Fruit fly (Drosophila melanogaster) whole organism, prepupa: Measurements from ENCODE around the gene Cyp312a1.

Experiments
- Blimp-1 ChIP-seq: fragments of 200-800 bp; sonication (Bioruptor generic); optimal IDR thresholded peaks from 3 replicates; lab custom pipeline; 2017; ENCODE audit warnings: missing biosample characterization, missing genetic modification characterization, mild to moderate bottlenecking, moderate library complexity, missing genetic modification reagents
- CG10631 ChIP-seq: fragments of 200-800 bp; sonication (Bioruptor generic); optimal IDR thresholded peaks from 2 replicates; lab custom pipeline; 2016; ENCODE audit warnings: missing biosample characterization, missing genetic modification characterization
- CG10669 ChIP-seq: fragments of 200-800 bp; sonication (Bioruptor generic); optimal IDR thresholded peaks from 3 replicates; lab custom pipeline; 2018; ENCODE audit warnings: missing biosample characterization, mild to moderate bottlenecking, missing genetic modification characterization, moderate library complexity
- CG11294 ChIP-seq: fragments of 200-800 bp; sonication (Bioruptor generic); IDR thresholded peaks from 2 replicates; pipeline ENCODE4 v1.3.6; 2022; ENCODE audit warnings: missing biosample characterization, missing genetic modification characterization
- CG11762 ChIP-seq: fragments of 200-800 bp; sonication (Bioruptor generic); optimal IDR thresholded peaks from 3 replicates; lab custom pipeline; 2016; ENCODE audit warnings: missing biosample characterization, missing genetic modification characterization; ENCODE audit not compliant: insufficient read depth
- CG11902 ChIP-seq: fragments of 200-800 bp; sonication (Bioruptor generic); optimal IDR thresholded peaks from 3 replicates; lab custom pipeline; 2016; ENCODE audit warnings: missing biosample characterization, missing genetic modification characterization
- CG15336 ChIP-seq: fragments of 200-800 bp; sonication (Bioruptor generic); IDR thresholded peaks from 2 replicates; pipeline ENCODE4 v1.3.6; 2022; ENCODE audit warnings: missing biosample characterization, missing genetic modification characterization
- CG16779 ChIP-seq: fragments of 200-800 bp; sonication (Bioruptor generic); optimal IDR thresholded peaks from 3 replicates; lab custom pipeline; 2017; ENCODE audit warnings: missing biosample characterization, mild to moderate bottlenecking, missing genetic modification characterization
- CG3032 ChIP-seq: fragments of 200-800 bp; optimal IDR thresholded peaks from 2 replicates; lab custom pipeline; 2019; ENCODE audit warnings: missing biosample characterization, mild to moderate bottlenecking, missing genetic modification characterization, moderate library complexity
- CG31627 ChIP-seq: fragments of 200-800 bp; sonication (Bioruptor generic); optimal IDR thresholded peaks from 3 replicates; lab custom pipeline; 2016; ENCODE audit warnings: missing biosample characterization, missing genetic modification characterization
- CG32006 ChIP-seq: fragments of 200-800 bp; sonication (Bioruptor generic); optimal IDR thresholded peaks from 3 replicates; lab custom pipeline; 2017; ENCODE audit warnings: missing biosample characterization, mild to moderate bottlenecking, missing genetic modification characterization
- CG34406 ChIP-seq: fragments of 200-800 bp; sonication (Bioruptor generic); optimal IDR thresholded peaks from 3 replicates; lab custom pipeline; 2016; ENCODE audit warnings: missing biosample characterization, missing genetic modification characterization
- CG4318 ChIP-seq: fragments of 200-800 bp; sonication (Bioruptor generic); optimal IDR thresholded peaks from 3 replicates; lab custom pipeline; 2017; ENCODE audit warnings: missing biosample characterization, mild to moderate bottlenecking, missing genetic modification characterization
- CG6163 ChIP-seq: fragments of 200-800 bp; sonication (Bioruptor generic); IDR thresholded peaks from 3 replicates; pipeline ENCODE4 v1.3.6; 2022; ENCODE audit warnings: missing biosample characterization, missing genetic modification characterization
- CG6276 ChIP-seq: fragments of 200-800 bp; sonication (Bioruptor generic); optimal IDR thresholded peaks from 2 replicates; lab custom pipeline; 2017; ENCODE audit warnings: missing biosample characterization, mild to moderate bottlenecking, missing genetic modification characterization
- CG6792 ChIP-seq: fragments of 200-800 bp; sonication (Bioruptor generic); optimal IDR thresholded peaks from 3 replicates; lab custom pipeline; 2016; ENCODE audit warnings: missing biosample characterization, missing genetic modification characterization
- CG6808 ChIP-seq: fragments of 200-800 bp; sonication (Bioruptor generic); optimal IDR thresholded peaks from 3 replicates; lab custom pipeline; 2017; ENCODE audit warnings: missing biosample characterization, missing genetic modification characterization, mild to moderate bottlenecking, moderate library complexity, missing genetic modification reagents
- CG6854 ChIP-seq: fragments of 200-800 bp; sonication (Bioruptor generic); optimal IDR thresholded peaks from 2 replicates; lab custom pipeline; 2017; ENCODE audit warnings: missing biosample characterization, mild to moderate bottlenecking, missing genetic modification characterization
- CG8119 ChIP-seq: fragments of 200-800 bp; sonication (Bioruptor generic); IDR thresholded peaks from 3 replicates; pipeline ENCODE4 v1.3.6; 2022; ENCODE audit warnings: missing biosample characterization, missing genetic modification characterization
- CG8319 ChIP-seq: fragments of 200-800 bp; sonication (Bioruptor generic); optimal IDR thresholded peaks from 3 replicates; lab custom pipeline; 2016; ENCODE audit warnings: missing biosample characterization, missing genetic modification characterization
- CG9139 ChIP-seq: fragments of 200-800 bp; sonication (Bioruptor generic); optimal IDR thresholded peaks from 3 replicates; lab custom pipeline; 2017; ENCODE audit warnings: missing biosample characterization, mild to moderate bottlenecking, missing genetic modification characterization
- Eip75B ChIP-seq: fragments of 200-800 bp; sonication (Bioruptor generic); optimal IDR thresholded peaks from 3 replicates; lab custom pipeline; 2016; ENCODE audit warnings: missing biosample characterization, missing genetic modification characterization
- Eip78C ChIP-seq: fragments of 200-800 bp; sonication (Bioruptor generic); peaks from one replicate; lab custom pipeline; 2016; ENCODE audit warnings: missing biosample characterization, missing genetic modification characterization
- Eip93F ChIP-seq: fragments of 200-800 bp; sonication (Bioruptor generic); optimal IDR thresholded peaks from 2 replicates; lab custom pipeline; 2016; ENCODE audit warnings: missing biosample characterization, mild to moderate bottlenecking, missing genetic modification characterization
- Ets21C ChIP-seq: fragments of 200-800 bp; sonication (Bioruptor generic); optimal IDR thresholded peaks from 3 replicates; lab custom pipeline; 2016; ENCODE audit warnings: missing biosample characterization, missing genetic modification characterization
- Ets96B ChIP-seq: fragments of 200-800 bp; optimal IDR thresholded peaks from 2 replicates; lab custom pipeline; 2019; ENCODE audit warnings: missing biosample characterization, mild to moderate bottlenecking, missing genetic modification characterization, moderate library complexity
- Gug ChIP-seq: fragments of 200-800 bp; sonication (Bioruptor generic); IDR thresholded peaks from 2 replicates; pipeline ENCODE4 v1.3.6; 2022; ENCODE audit warnings: missing biosample characterization, missing genetic modification characterization
- Hr38 ChIP-seq: sonication (Bioruptor generic); optimal IDR thresholded peaks from 2 replicates; lab custom pipeline; 2016; ENCODE audit warnings: missing biosample characterization, missing genetic modification characterization
- Hr39 ChIP-seq: fragments of 200-800 bp; sonication (Bioruptor generic); optimal IDR thresholded peaks from 2 replicates; lab custom pipeline; 2016; ENCODE audit warnings: missing biosample characterization, missing genetic modification characterization
- Hr4 ChIP-seq: fragments of 200-800 bp; sonication (Bioruptor generic); optimal IDR thresholded peaks from 3 replicates; lab custom pipeline; 2016; ENCODE audit warnings: missing biosample characterization, missing genetic modification characterization
- Lpt ChIP-seq: fragments of 200-800 bp; sonication (Bioruptor generic); optimal IDR thresholded peaks from 3 replicates; lab custom pipeline; 2016; ENCODE audit warnings: missing biosample characterization, missing genetic modification characterization
- Met ChIP-seq: fragments of 200-800 bp; sonication (Bioruptor generic); optimal IDR thresholded peaks from 3 replicates; lab custom pipeline; 2016; ENCODE audit warnings: missing biosample characterization, missing genetic modification characterization
- OdsH ChIP-seq: fragments of 200-800 bp; sonication (Bioruptor generic); optimal IDR thresholded peaks from 3 replicates; lab custom pipeline; 2016; ENCODE audit warnings: missing biosample characterization, missing genetic modification characterization
- Sox15 ChIP-seq: fragments of 200-800 bp; sonication (Bioruptor generic); optimal IDR thresholded peaks from 3 replicates; lab custom pipeline; 2016; ENCODE audit warnings: missing biosample characterization, missing genetic modification characterization
- acj6 ChIP-seq: fragments of 200-800 bp; sonication (Bioruptor generic); optimal IDR thresholded peaks from 3 replicates; lab custom pipeline; 2016; ENCODE audit warnings: missing biosample characterization, missing genetic modification characterization
- cyc ChIP-seq: fragments of 200-800 bp; sonication (Bioruptor generic); optimal IDR thresholded peaks from 3 replicates; lab custom pipeline; 2016; ENCODE audit warnings: missing biosample characterization, missing genetic modification characterization
- eg ChIP-seq: fragments of 200-800 bp; sonication (Bioruptor generic); IDR thresholded peaks from 3 replicates; pipeline ENCODE4 v1.3.6; 2022; ENCODE audit warnings: missing biosample characterization, missing genetic modification characterization
- fd59A ChIP-seq: fragments of 200-800 bp; sonication (Bioruptor generic); optimal IDR thresholded peaks from 2 replicates; lab custom pipeline; 2017; ENCODE audit warnings: missing biosample characterization, mild to moderate bottlenecking, missing genetic modification characterization, missing genetic modification reagents
- fd85E ChIP-seq: fragments of 200-800 bp; sonication (Bioruptor generic); optimal IDR thresholded peaks from 3 replicates; lab custom pipeline; 2016; ENCODE audit warnings: missing biosample characterization, missing genetic modification characterization
- fkh ChIP-seq: fragments of 200-800 bp; sonication (Bioruptor generic); optimal IDR thresholded peaks from 3 replicates; lab custom pipeline; 2017; ENCODE audit warnings: missing biosample characterization, mild to moderate bottlenecking, missing genetic modification characterization, moderate library complexity
- lz ChIP-seq: fragments of 200-800 bp; sonication (Bioruptor generic); optimal IDR thresholded peaks from 3 replicates; lab custom pipeline; 2016; ENCODE audit warnings: missing biosample characterization, missing genetic modification characterization
- net ChIP-seq: fragments of 200-800 bp; sonication (Bioruptor generic); optimal IDR thresholded peaks from 3 replicates; lab custom pipeline; 2016; ENCODE audit warnings: missing biosample characterization, missing genetic modification characterization
- pdm3 ChIP-seq: fragments of 200-800 bp; sonication (Bioruptor generic); optimal IDR thresholded peaks from 3 replicates; lab custom pipeline; 2016; ENCODE audit warnings: missing biosample characterization, missing genetic modification characterization
- salr ChIP-seq, 2 experiments: fragments of 200-800 bp; sonication (Bioruptor generic); optimal IDR thresholded peaks; 3 replicates each; lab custom pipeline; 2016 to 2018; ENCODE audit warnings: missing biosample characterization in 2 of 2, missing genetic modification characterization in 2 of 2, mild to moderate bottlenecking in 1 of 2
- spab ChIP-seq: fragments of 200-800 bp; sonication (Bioruptor generic); optimal IDR thresholded peaks from 2 replicates; lab custom pipeline; 2017; ENCODE audit warnings: missing biosample characterization, mild to moderate bottlenecking, missing genetic modification characterization, missing genetic modification reagents
- ss ChIP-seq, 2 experiments: fragments of 200-800 bp; sonication (Bioruptor generic); optimal IDR thresholded peaks; 2 replicates in 1 of 2; 3 replicates in 1 of 2; lab custom pipeline; 2017 to 2018; ENCODE audit warnings: mild to moderate bottlenecking in 2 of 2, missing biosample characterization in 2 of 2, missing genetic modification characterization in 2 of 2, moderate library complexity in 1 of 2
- svp ChIP-seq: fragments of 200-800 bp; sonication (Bioruptor generic); peaks from one replicate; lab custom pipeline; 2016; ENCODE audit warnings: missing biosample characterization, missing genetic modification characterization
- topi ChIP-seq: fragments of 200-800 bp; sonication (Bioruptor generic); optimal IDR thresholded peaks from 3 replicates; lab custom pipeline; 2016; ENCODE audit warnings: missing biosample characterization, missing genetic modification characterization
- vri ChIP-seq: fragments of 200-800 bp; sonication (Bioruptor generic); optimal IDR thresholded peaks from 3 replicates; lab custom pipeline; 2016; ENCODE audit warnings: missing biosample characterization, mild to moderate bottlenecking, missing genetic modification characterization

Gene Cyp312a1

DNA sequence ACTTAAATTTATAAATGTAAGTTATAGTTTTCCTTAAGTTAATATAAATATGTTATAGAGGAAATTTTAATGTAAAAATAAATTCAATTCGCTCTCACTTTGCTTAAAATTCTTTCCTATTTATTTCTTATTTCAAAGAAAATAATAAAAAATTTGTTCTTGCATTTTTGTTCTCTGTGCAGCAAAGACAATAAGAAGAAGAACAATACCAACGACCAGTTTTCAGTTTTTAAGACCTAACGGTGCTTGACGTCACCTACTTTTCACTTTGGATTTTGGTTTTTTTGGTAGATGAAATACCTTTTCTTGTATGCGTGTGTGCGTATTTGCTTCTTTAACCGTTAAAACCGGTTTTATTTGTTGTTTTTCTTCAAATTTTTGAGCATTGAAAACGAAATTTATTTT lies 30.3 kb downstream of the Cyp312a1 start (continued):
- TF ChIP-seq OdsH (GFP tag; lab: Kevin White, UChicago), result peak; percentile 7
- no peak for TF ChIP-seq CG6792 (GFP tag; lab: Kevin White, UChicago)
- no peak for TF ChIP-seq acj6
- TF ChIP-seq pdm3 (GFP tag; lab: Kevin White, UChicago), result no peak
- no peak for TF ChIP-seq vri
- no peak for TF ChIP-seq CG6854 (GFP tag; lab: Kevin White, UChicago)
- no peak for TF ChIP-seq ss (GFP tag; optimal IDR thresholded peaks at IDR 0.05; lab: Kevin White, UChicago)
- no peak for TF ChIP-seq CG4318
- TF ChIP-seq Blimp-1 (GFP tag; lab: Kevin White, UChicago), result peak; percentile 71
- no peak for TF ChIP-seq CG16779 (tag; lab: Kevin White, UChicago)
- TF ChIP-seq CG8119 (GFP tag; lab: Robert Waterston, UW), result 0 out of 3 replicates have a peak, but pooled peaks have one; percentile 22
- no peak for TF ChIP-seq CG32006 (GFP tag; lab: Kevin White, UChicago)
- TF ChIP-seq CG10669 (GFP tag; lab: Kevin White, UChicago), result no peak
- TF ChIP-seq topi (GFP tag; lab: Kevin White, UChicago), result no peak
- no peak for TF ChIP-seq fkh (GFP tag; lab: Kevin White, UChicago)
- TF ChIP-seq Eip93F (GFP tag; lab: Kevin White, UChicago), result no peak
- TF ChIP-seq CG8319 (GFP tag; lab: Kevin White, UChicago), result no peak
- TF ChIP-seq CG9139 (GFP tag; lab: Kevin White, UChicago), result no peak
- TF ChIP-seq Sox15 (GFP tag; lab: Kevin White, UChicago), result no peak
- no peak for TF ChIP-seq cyc (GFP tag; lab: Kevin White, UChicago)
- no peak for TF ChIP-seq Ets21C (GFP tag; lab: Kevin White, UChicago)
- TF ChIP-seq Lpt (GFP tag; lab: Kevin White, UChicago), result no peak

DNA sequence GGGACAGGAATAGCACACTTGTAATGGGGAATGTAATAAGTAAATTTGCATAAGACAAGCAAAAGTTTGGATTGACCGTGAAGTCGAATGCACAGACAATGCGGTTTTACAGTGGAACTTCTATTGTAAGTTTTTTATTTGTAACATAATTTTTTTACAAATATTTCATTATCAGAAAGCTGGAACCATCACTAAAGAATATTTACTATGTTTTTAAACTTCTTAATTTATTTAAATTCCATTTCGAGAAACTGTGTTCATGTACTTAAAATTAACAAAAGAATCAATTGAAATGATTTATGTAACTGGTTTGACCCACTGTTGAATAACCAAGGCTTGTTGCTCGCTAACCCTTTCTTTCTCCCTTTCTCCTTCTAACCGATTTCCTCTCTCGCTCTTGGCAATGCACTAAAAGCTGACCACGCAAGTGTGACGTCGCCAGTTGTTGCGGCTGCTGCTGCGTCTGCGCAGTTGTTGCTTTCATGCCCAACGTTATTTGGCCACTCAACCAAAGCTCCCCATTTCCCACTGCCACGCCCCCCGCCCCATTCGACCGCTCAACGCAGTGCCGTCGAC lies 31.0 kb downstream of the Cyp312a1 start:
- TF ChIP-seq CG6163 (GFP tag; lab: Robert Waterston, UW) (0 out of 3 replicates have a peak, but pooled peaks have one; percentile 37), CG11294 (no peak), CG34406 (GFP tag; lab: Kevin White, UChicago) (peak; percentile 8), eg (GFP tag; lab: Robert Waterston, UW) (no peak), svp (GFP tag; lab: Kevin White, UChicago) (peak; percentile 79), fd85E (GFP tag; lab: Kevin White, UChicago) (no peak), Ets21C (GFP tag; lab: Kevin White, UChicago) (peak; percentile 34), CG8319 (GFP tag; lab: Kevin White, UChicago) (no peak), Eip75B (peak; percentile 19), ss (GFP tag; optimal IDR thresholded peaks at IDR 0.05; lab: Kevin White, UChicago) (no peak), lz (GFP tag; lab: Kevin White, UChicago) (peak; percentile 50), Eip78C (GFP tag; lab: Kevin White, UChicago) (peak; percentile 85), Hr38 (GFP tag; lab: Kevin White, UChicago) (no peak), OdsH (GFP tag; lab: Kevin White, UChicago) (peak; percentile 9), CG6276 (peak; percentile 20), Hr4 (GFP tag; lab: Kevin White, UChicago) (peak; percentile 20), CG10631 (GFP tag; lab: Kevin White, UChicago) (peak; percentile 7), Ets96B (tag; lab: Kevin White, UChicago) (peak; percentile 6), CG9139 (GFP tag; lab: Kevin White, UChicago) (no peak), CG3032 (peak; percentile 3), net (peak; percentile 1), Gug (no peak), CG31627 (GFP tag; lab: Kevin White, UChicago) (peak; percentile 20), CG15336 (GFP tag; lab: Robert Waterston, UW) (peak; percentile 50; the same call in 1 of the 2 replicates), Sox15 (GFP tag; lab: Kevin White, UChicago) (no peak), CG6854 (GFP tag; lab: Kevin White, UChicago) (peak; percentile 14), CG11762 (GFP tag; lab: Kevin White, UChicago) (no peak), Hr39 (GFP tag; lab: Kevin White, UChicago) (peak; percentile 23), Met (GFP tag; lab: Kevin White, UChicago) (peak; percentile 59), spab (GFP tag; lab: Kevin White, UChicago) (no peak), CG6808 (GFP tag; lab: Kevin White, UChicago) (no peak), Blimp-1 (GFP tag; lab: Kevin White, UChicago) (peak; percentile 20), CG11902 (GFP tag; lab: Kevin White, UChicago) (no peak), vri (peak; percentile 1), fd59A (no peak), salr (GFP tag; optimal IDR thresholded peaks at IDR 0.05; lab: Kevin White, UChicago) (no peak)
